Fruit fly (Drosophila melanogaster): ENCODE data around the gene NTPase.
A peak's percentile ranks its signal among the peaks of the same experiment; 100 is the strongest.

NTPase gene

DNA sequence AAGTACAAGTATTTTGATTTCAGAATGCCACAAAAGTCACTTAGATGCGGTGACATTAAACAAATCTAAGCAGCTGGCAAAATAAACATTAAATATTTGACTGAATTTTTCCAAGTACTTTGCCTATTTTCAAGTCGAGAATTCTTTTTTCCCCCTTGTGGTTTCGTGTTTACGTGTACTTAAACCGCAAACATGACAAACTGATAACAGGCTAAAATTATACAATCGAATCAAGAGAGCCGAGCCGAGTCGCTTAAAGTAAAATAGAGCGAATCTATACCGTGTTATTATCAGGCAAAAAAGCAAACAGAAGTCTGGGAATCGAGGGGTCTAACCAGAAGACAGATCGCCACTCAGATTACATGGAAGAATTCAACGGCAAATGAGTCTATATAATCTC is 20.5 kb upstream of the NTPase start (continued):
- TF ChIP-seq ind (GFP tag; optimal IDR thresholded peaks at IDR 0.05) (no peak), twi (tag; optimal IDR thresholded peaks at IDR 0.05) (no peak), wek (GFP tag; optimal IDR thresholded peaks at IDR 0.05) (peak; percentile 7), CG12659 (GFP tag; optimal IDR thresholded peaks at IDR 0.05) (no peak), CG30431 (GFP tag; optimal IDR thresholded peaks at IDR 0.05) (no peak), chn (GFP tag; optimal IDR thresholded peaks at IDR 0.05) (no peak), ATbp (GFP tag; optimal IDR thresholded peaks at IDR 0.05) (peak; percentile 17), cas (GFP tag; IDR thresholded peaks at IDR 0.05) (no peak), CG18262 (tag; optimal IDR thresholded peaks at IDR 0.05) (peak; percentile 27), Sox100B (GFP tag; optimal IDR thresholded peaks at IDR 0.05) (no peak), z (GFP tag; IDR thresholded peaks at IDR 0.05) (no peak), CG1603 (tag; optimal IDR thresholded peaks at IDR 0.05) (peak; percentile 7), CG15696 (tag; optimal IDR thresholded peaks at IDR 0.05) (peak; percentile 22), Sin3A (optimal IDR thresholded peaks at IDR 0.05) (no peak), CG7556 (GFP tag; optimal IDR thresholded peaks at IDR 0.05) (no peak), trem (tag; optimal IDR thresholded peaks at IDR 0.05) (no peak), Pdp1 (GFP tag; optimal IDR thresholded peaks at IDR 0.05) (peak in 1 of 2 experiments; percentile 96), dmrt11E (tag; optimal IDR thresholded peaks at IDR 0.05) (peak; percentile 29), HHEX (GFP tag; optimal IDR thresholded peaks at IDR 0.05) (peak; percentile 24), CG17829 (tag; optimal IDR thresholded peaks at IDR 0.05) (no peak), run (tag; optimal IDR thresholded peaks at IDR 0.05) (peak; percentile 21), CG2116 (GFP tag; optimal IDR thresholded peaks at IDR 0.05) (no peak), Med (GFP tag) (peak; percentile 48), corto (GFP tag; optimal IDR thresholded peaks at IDR 0.05) (no peak), CG6654 (GFP tag; optimal IDR thresholded peaks at IDR 0.05) (no peak), Asciz (GFP tag; optimal IDR thresholded peaks at IDR 0.05) (peak; percentile 54), mirr (GFP tag; optimal IDR thresholded peaks at IDR 0.05) (peak; percentile 7), CG17359 (tag; optimal IDR thresholded peaks at IDR 0.05) (peak; percentile 40), CG6765 (GFP tag; optimal IDR thresholded peaks at IDR 0.05) (peak; percentile 10), Trl (optimal IDR thresholded peaks at IDR 0.05) (no peak), Trl (GFP tag; optimal IDR thresholded peaks at IDR 0.05) (peak; percentile 35), C15 (GFP tag; IDR thresholded peaks at IDR 0.05) (no peak), CG15514 (GFP tag; optimal IDR thresholded peaks at IDR 0.05) (peak; percentile 22), CG17568 (GFP tag; optimal IDR thresholded peaks at IDR 0.05) (no peak), CG17328 (GFP tag; IDR thresholded peaks at IDR 0.05) (no peak), Xrp1 (GFP tag; IDR thresholded peaks at IDR 0.05) (peak; percentile 50; the same call in 1 of the 2 replicates), psq (GFP tag; optimal IDR thresholded peaks at IDR 0.05) (no peak), Gug (GFP tag; IDR thresholded peaks at IDR 0.05) (no peak), CG7963 (GFP tag; IDR thresholded peaks at IDR 0.05; ENCODE audit: partially characterized antibody) (no peak), CkIIα-i1 (GFP tag; IDR thresholded peaks at IDR 0.05) (no peak), CG15601 (tag; optimal IDR thresholded peaks at IDR 0.05) (peak; percentile 13), CG9932 (GFP tag; IDR thresholded peaks at IDR 0.05) (no peak), fd3F (GFP tag; optimal IDR thresholded peaks at IDR 0.05) (no peak), PHDP (tag; optimal IDR thresholded peaks at IDR 0.05) (peak; percentile 4), CG15011 (GFP tag; optimal IDR thresholded peaks at IDR 0.05) (peak; percentile 34), p53 (GFP tag; optimal IDR thresholded peaks at IDR 0.05) (no peak), CG4707 (GFP tag; optimal IDR thresholded peaks at IDR 0.05) (peak; percentile 11), exex (tag; optimal IDR thresholded peaks at IDR 0.05) (peak; percentile 50), CG18619 (GFP tag; optimal IDR thresholded peaks at IDR 0.05) (no peak), salm (tag; optimal IDR thresholded peaks at IDR 0.05) (no peak), CG9437 (GFP tag; optimal IDR thresholded peaks at IDR 0.05) (no peak)

Data from whole organism, embryonic.